Worm (Caenorhabditis elegans): ENCODE data around the gene mgl-1.

Gene mgl-1

ce11 chrX:9933291-9934008 lies 42.7 kb downstream of the mgl-1 start:
- TF ChIP-seq lin-11 (tag; optimal IDR thresholded peaks at IDR 0.05) (no peak), blmp-1 (tag; optimal IDR thresholded peaks at IDR 0.05; ENCODE audit: insufficient read depth) (no peak), lin-13 (GFP tag; optimal IDR thresholded peaks at IDR 0.05) (no peak), elt-3 (tag; optimal IDR thresholded peaks at IDR 0.05) (no peak), C34F6.9 (tag; optimal IDR thresholded peaks at IDR 0.05) (no peak), gmeb-1 (tag; optimal IDR thresholded peaks at IDR 0.05) (no peak), elt-1 (tag; optimal IDR thresholded peaks at IDR 0.05) (no peak), crh-2 (tag; optimal IDR thresholded peaks at IDR 0.05) (no peak), nhr-23 (tag; optimal IDR thresholded peaks at IDR 0.05) (no peak), mab-5 (tag; optimal IDR thresholded peaks at IDR 0.05) (no peak), nhr-12 (tag; optimal IDR thresholded peaks at IDR 0.05) (no peak), nhr-77 (tag; optimal IDR thresholded peaks at IDR 0.05) (no peak), aly-2 (tag; optimal IDR thresholded peaks at IDR 0.05) (no peak), ztf-1 (GFP tag; conservative IDR thresholded peaks at IDR 0.05) (no peak), ama-1 (optimal IDR thresholded peaks at IDR 0.05) (peak; percentile 2), nhr-129 (tag; optimal IDR thresholded peaks at IDR 0.05) (peak; percentile 38)

DNA sequence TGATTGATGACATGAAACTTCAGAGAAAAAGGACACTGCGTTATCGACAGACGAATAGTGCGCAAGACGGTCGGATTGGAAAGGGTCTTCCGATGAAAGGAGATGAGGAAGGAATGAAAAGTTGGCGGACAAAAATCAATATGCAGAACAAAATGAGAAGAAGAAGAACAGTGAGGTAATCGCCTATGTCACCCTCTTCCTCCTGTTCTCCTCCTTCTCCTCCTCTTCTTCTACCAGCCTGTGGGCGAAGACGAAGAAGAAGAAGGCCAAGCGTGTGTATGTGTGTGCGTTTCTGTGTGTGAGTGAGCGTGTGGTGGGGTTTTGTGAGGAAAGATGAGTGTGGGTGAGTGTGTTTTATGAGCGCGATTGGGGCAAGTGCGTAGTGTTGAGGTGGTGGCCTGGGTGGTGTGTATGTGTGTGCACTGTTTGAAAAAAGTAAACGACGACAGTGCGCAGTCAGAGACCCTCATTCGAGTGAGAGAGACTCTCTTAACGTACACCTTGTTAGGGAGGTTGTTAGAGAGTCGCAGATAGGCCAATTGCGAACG lies 43.8 kb downstream of the mgl-1 start, which contains the start of gene tsp-21:
Gene tsp-21, plus strand, starts transcription at position 146 of the 548 bp plus-strand sequence.
- TF ChIP-seq ceh-82 (tag; optimal IDR thresholded peaks at IDR 0.05) (no peak), zag-1 (tag; optimal IDR thresholded peaks at IDR 0.05) (peak; percentile 55), mab-5 (tag; optimal IDR thresholded peaks at IDR 0.05) (peak; percentile 40), ztf-4 (tag; optimal IDR thresholded peaks at IDR 0.05) (peak; percentile 4), lsy-2 (tag; optimal IDR thresholded peaks at IDR 0.05) (peak; percentile 42 to 67), snpc-4 (tag; optimal IDR thresholded peaks at IDR 0.05) (no peak), nhr-21 (tag; optimal IDR thresholded peaks at IDR 0.05) (peak; percentile 75), crh-2 (tag; optimal IDR thresholded peaks at IDR 0.05) (peak; percentile 58), sma-9 (GFP tag; optimal IDR thresholded peaks at IDR 0.05) (peak; percentile 26), sma-9 (tag; optimal IDR thresholded peaks at IDR 0.05) (no peak), fos-1 (tag; optimal IDR thresholded peaks at IDR 0.05) (peak; percentile 96), mdl-1 (tag; optimal IDR thresholded peaks at IDR 0.05) (peak in 1 of 2 experiments; percentile 21), blmp-1 (tag; optimal IDR thresholded peaks at IDR 0.05; ENCODE audit: insufficient read depth) (peak; percentile 40), lin-11 (tag; optimal IDR thresholded peaks at IDR 0.05) (peak; percentile 62), nhr-129 (tag; optimal IDR thresholded peaks at IDR 0.05) (peak; percentile 97), Y55F3AM.14 (GFP tag; optimal IDR thresholded peaks at IDR 0.05) (peak; percentile 41), nhr-6 (tag; optimal IDR thresholded peaks at IDR 0.05) (no peak), unc-55 (GFP tag; optimal IDR thresholded peaks at IDR 0.05) (peak; percentile 64), nhr-25 (tag; optimal IDR thresholded peaks at IDR 0.05) (peak; percentile 87), alr-1 (tag; optimal IDR thresholded peaks at IDR 0.05) (no peak), sem-4 (tag; optimal IDR thresholded peaks at IDR 0.05) (peak; percentile 67), nhr-12 (tag; optimal IDR thresholded peaks at IDR 0.05) (no peak), gmeb-1 (tag; optimal IDR thresholded peaks at IDR 0.05) (peak; percentile 48), lin-13 (GFP tag; optimal IDR thresholded peaks at IDR 0.05) (peak; percentile 65), elt-1 (tag; optimal IDR thresholded peaks at IDR 0.05) (no peak), F13H6.1 (tag; optimal IDR thresholded peaks at IDR 0.05) (peak; percentile 85), sma-3 (GFP tag; optimal IDR thresholded peaks at IDR 0.05) (peak; percentile 79), ceh-16 (tag; optimal IDR thresholded peaks at IDR 0.05) (peak; percentile 62), nhr-23 (tag; optimal IDR thresholded peaks at IDR 0.05) (no peak), C34F6.9 (tag; optimal IDR thresholded peaks at IDR 0.05) (peak; percentile 77), egl-27 (tag; optimal IDR thresholded peaks at IDR 0.05) (peak; percentile 68), nhr-10 (tag; optimal IDR thresholded peaks at IDR 0.05) (no peak), ama-1 (optimal IDR thresholded peaks at IDR 0.05) (no peak), ztf-11 (tag; optimal IDR thresholded peaks at IDR 0.05) (no peak), R02D3.7 (tag; optimal IDR thresholded peaks at IDR 0.05) (no peak)

- TF ChIP-seq nhr-21 (tag; optimal IDR thresholded peaks at IDR 0.05) = no peak
- peak; percentile 17 for TF ChIP-seq F13H6.1 (tag; optimal IDR thresholded peaks at IDR 0.05)
These were observed 44.7 kb downstream of the mgl-1 start, which contains the start of gene nra-3 for ce11 chrX:9931362-9931761. Gene nra-3 (minus strand): TSS chrX:9931462.
